Worm (Caenorhabditis elegans): ENCODE measurements around the gene odr-1.

ce11 chrX:13578483-13578882 is 27.7 kb upstream of the odr-1 start, which contains the start of gene F54B11.11:
- TF ChIP-seq T26A8.4 (GFP tag; IDR thresholded peaks at IDR 0.05): no peak
- no peak for TF ChIP-seq lin-39 (tag; optimal IDR thresholded peaks at IDR 0.05)
- no peak for TF ChIP-seq nhr-11 (tag; optimal IDR thresholded peaks at IDR 0.05)
- TF ChIP-seq zag-1 (tag; optimal IDR thresholded peaks at IDR 0.05): no peak
- no peak for TF ChIP-seq php-3 (GFP tag; IDR thresholded peaks at IDR 0.05)

All from whole organism, L4 larva.